Fruit fly (Drosophila melanogaster) whole organism, embryonic: ENCODE data around the gene CG4218.

ENCODE experiments used
- Ada2b ChIP-seq: fragments of 200-800 bp; sonication (Bioruptor generic); IDR thresholded peaks from 2 replicates; pipeline ENCODE4 v1.3.6; 2022; ENCODE audit warnings: missing biosample characterization, missing genetic modification characterization
- CG10267 ChIP-seq: fragments of 200-800 bp; sonication (Bioruptor generic); optimal IDR thresholded peaks from 2 replicates; lab custom pipeline; 2018; ENCODE audit warnings: missing biosample characterization, mild to moderate bottlenecking, missing genetic modification characterization, moderate library complexity
- CG11456 ChIP-seq: fragments of 200-800 bp; sonication (Bioruptor generic); IDR thresholded peaks from 3 replicates; pipeline ENCODE4 v1.3.6; 2022; ENCODE audit warnings: missing biosample characterization, missing genetic modification characterization
- CG11696 ChIP-seq: fragments of 200-800 bp; sonication (Bioruptor generic); IDR thresholded peaks from 2 replicates; pipeline ENCODE4 v1.3.6; 2022; ENCODE audit warnings: missing biosample characterization, missing genetic modification characterization
- CG13296 ChIP-seq: fragments of 200-800 bp; sonication (Bioruptor generic); optimal IDR thresholded peaks from 3 replicates; lab custom pipeline; 2018; ENCODE audit warnings: missing biosample characterization, mild to moderate bottlenecking, missing genetic modification characterization
- CG14050 ChIP-seq: fragments of 200-800 bp; sonication (Bioruptor generic); IDR thresholded peaks from 3 replicates; pipeline ENCODE4 v1.3.6; 2022; ENCODE audit warnings: missing biosample characterization, missing genetic modification characterization
- CG14667 ChIP-seq: fragments of 200-800 bp; sonication (Bioruptor generic); IDR thresholded peaks from 2 replicates; pipeline ENCODE4 v1.3.6; 2022; ENCODE audit warnings: missing biosample characterization, missing genetic modification characterization
- CG14710 ChIP-seq: fragments of 200-800 bp; sonication (Bioruptor generic); optimal IDR thresholded peaks from 3 replicates; lab custom pipeline; 2019; ENCODE audit warnings: missing biosample characterization, mild to moderate bottlenecking, missing genetic modification characterization, moderate library complexity
- CG16779 ChIP-seq: fragments of 200-800 bp; sonication (Bioruptor generic); IDR thresholded peaks from 2 replicates; pipeline ENCODE4 v1.3.6; 2022; ENCODE audit warnings: missing biosample characterization, missing genetic modification characterization
- CG17359 ChIP-seq: fragments of 200-800 bp; sonication (Bioruptor generic); optimal IDR thresholded peaks from 3 replicates; lab custom pipeline; 2018; ENCODE audit warnings: missing biosample characterization, mild to moderate bottlenecking, missing genetic modification characterization, moderate library complexity
- CG31365 ChIP-seq: fragments of 200-800 bp; sonication (Bioruptor generic); optimal IDR thresholded peaks from 2 replicates; lab custom pipeline; 2018; ENCODE audit warnings: missing biosample characterization, mild to moderate bottlenecking, missing genetic modification characterization
- CG31388 ChIP-seq: fragments of 200-800 bp; sonication (Bioruptor generic); optimal IDR thresholded peaks from 2 replicates; lab custom pipeline; 2016; ENCODE audit warnings: missing biosample characterization, missing genetic modification characterization
- CG34224 ChIP-seq: fragments of 200-800 bp; sonication (Bioruptor generic); IDR thresholded peaks from 3 replicates; pipeline ENCODE4 v1.3.6; 2022; ENCODE audit warnings: missing biosample characterization, missing genetic modification characterization; ENCODE audit not compliant: partially characterized antibody
- CG4820 ChIP-seq: fragments of 200-800 bp; sonication (Bioruptor generic); optimal IDR thresholded peaks from 3 replicates; lab custom pipeline; 2016; ENCODE audit warnings: missing biosample characterization, missing genetic modification characterization
- CG6175 ChIP-seq: fragments of 200-800 bp; sonication (Bioruptor generic); IDR thresholded peaks from 3 replicates; pipeline ENCODE4 v1.3.6; 2022; ENCODE audit warnings: missing biosample characterization, missing genetic modification characterization
- CG6254 ChIP-seq: fragments of 200-800 bp; sonication (Bioruptor generic); optimal IDR thresholded peaks from 3 replicates; lab custom pipeline; 2017; ENCODE audit warnings: mild to moderate bottlenecking, missing biosample characterization, missing genetic modification reagents, missing genetic modification characterization
- CG6654 ChIP-seq: fragments of 200-800 bp; sonication (Bioruptor generic); optimal IDR thresholded peaks from 2 replicates; lab custom pipeline; 2017; ENCODE audit warnings: missing biosample characterization, mild to moderate bottlenecking, missing genetic modification characterization
- CG7357 ChIP-seq: fragments of 200-800 bp; sonication (Bioruptor generic); IDR thresholded peaks from 3 replicates; pipeline ENCODE4 v1.3.6; 2022; ENCODE audit warnings: missing biosample characterization, missing genetic modification characterization
- CG7372 ChIP-seq: fragments of 200-800 bp; sonication (Bioruptor generic); IDR thresholded peaks from 2 replicates; pipeline ENCODE4 v1.3.6; 2022; ENCODE audit warnings: missing biosample characterization, missing genetic modification characterization
- CG7745 ChIP-seq: fragments of 200-800 bp; sonication (Bioruptor generic); optimal IDR thresholded peaks from 2 replicates; lab custom pipeline; 2018; ENCODE audit warnings: missing biosample characterization, mild to moderate bottlenecking, missing genetic modification characterization, moderate library complexity
- CG7839 ChIP-seq: fragments of 200-800 bp; sonication (Bioruptor generic); optimal IDR thresholded peaks from 3 replicates; lab custom pipeline; 2018; ENCODE audit warnings: missing biosample characterization, mild to moderate bottlenecking, missing genetic modification characterization, moderate library complexity
- CG8388 ChIP-seq: fragments of 200-800 bp; sonication (Bioruptor generic); optimal IDR thresholded peaks from 2 replicates; lab custom pipeline; 2019; ENCODE audit warnings: missing biosample characterization, mild to moderate bottlenecking, missing genetic modification characterization, moderate library complexity
- CG8944 ChIP-seq: fragments of 200-800 bp; sonication (Bioruptor generic); optimal IDR thresholded peaks from 3 replicates; lab custom pipeline; 2016; ENCODE audit warnings: missing biosample characterization, missing genetic modification characterization
- CTCF ChIP-seq: fragments of 200-800 bp; sonication (Bioruptor generic); optimal IDR thresholded peaks from 2 replicates; lab custom pipeline; 2017; ENCODE audit warnings: missing biosample characterization, mild to moderate bottlenecking, missing genetic modification characterization, moderate library complexity
- Dek ChIP-seq: fragments of 200-800 bp; sonication (Bioruptor generic); optimal IDR thresholded peaks from 3 replicates; lab custom pipeline; 2019; ENCODE audit warnings: missing biosample characterization, mild to moderate bottlenecking, missing genetic modification characterization, moderate library complexity
- E2f1 ChIP-seq: fragments of 200-800 bp; sonication (Bioruptor generic); IDR thresholded peaks from 2 replicates; pipeline ENCODE4 v1.3.6; 2022; ENCODE audit warnings: missing biosample characterization, missing genetic modification characterization
- E2f2 ChIP-seq: fragments of 200-800 bp; sonication (Bioruptor generic); IDR thresholded peaks from 2 replicates; pipeline ENCODE4 v1.3.6; 2022; ENCODE audit warnings: missing biosample characterization, missing genetic modification characterization
- Eip74EF ChIP-seq, 2 experiments: fragments of 200-800 bp in 1 of 2; fragments of >200 bp in 1 of 2; sonication (Bioruptor generic) in 1 of 2; optimal IDR thresholded peaks; 2 replicates each; lab custom pipeline; 2017 to 2019; ENCODE audit warnings: missing biosample characterization in 2 of 2, missing genetic modification characterization in 2 of 2, mild to moderate bottlenecking in 1 of 2, moderate library complexity in 1 of 2
- H15 ChIP-seq: fragments of 200-800 bp; sonication (Bioruptor generic); IDR thresholded peaks from 3 replicates; pipeline ENCODE4 v1.3.6; 2022; ENCODE audit warnings: missing biosample characterization, missing genetic modification characterization
- HmgD ChIP-seq: fragments of 200-800 bp; sonication (Bioruptor generic); optimal IDR thresholded peaks from 3 replicates; lab custom pipeline; 2016; ENCODE audit warnings: missing biosample characterization, missing genetic modification characterization
- Mad ChIP-seq: fragments of 200-800 bp; sonication (Bioruptor generic); optimal IDR thresholded peaks from 2 replicates; lab custom pipeline; 2016; ENCODE audit warnings: missing biosample characterization, missing genetic modification characterization
- Optix ChIP-seq: fragments of 200-800 bp; sonication (Bioruptor generic); IDR thresholded peaks from 3 replicates; pipeline ENCODE4 v1.3.6; 2022; ENCODE audit warnings: missing biosample characterization, missing genetic modification characterization
- Rx ChIP-seq: fragments of 200-800 bp; sonication (Bioruptor generic); IDR thresholded peaks from 2 replicates; pipeline ENCODE4 v1.3.6; 2022; ENCODE audit warnings: missing biosample characterization, missing genetic modification characterization
- Sox100B ChIP-seq: fragments of 200-800 bp; sonication (Bioruptor generic); optimal IDR thresholded peaks from 3 replicates; lab custom pipeline; 2018; ENCODE audit warnings: missing biosample characterization, mild to moderate bottlenecking, missing genetic modification characterization
- Spps ChIP-seq: fragments of 200-800 bp; sonication (Bioruptor generic); optimal IDR thresholded peaks from 2 replicates; lab custom pipeline; 2018; ENCODE audit warnings: missing biosample characterization, mild to moderate bottlenecking, missing genetic modification characterization
- ac ChIP-seq: fragments of 200-800 bp; sonication (Bioruptor generic); optimal IDR thresholded peaks from 3 replicates; lab custom pipeline; 2017; ENCODE audit warnings: missing biosample characterization, mild to moderate bottlenecking, missing genetic modification characterization
- bowl ChIP-seq: fragments of 200-800 bp; sonication (Bioruptor generic); IDR thresholded peaks from 2 replicates; pipeline ENCODE4 v1.3.6; 2022; ENCODE audit warnings: missing biosample characterization, missing genetic modification characterization
- dm ChIP-seq: fragments of 200-800 bp; sonication (Bioruptor generic); optimal IDR thresholded peaks from 3 replicates; lab custom pipeline; 2016; ENCODE audit warnings: missing biosample characterization, missing genetic modification characterization
- esg ChIP-seq: fragments of 200-800 bp; sonication (Bioruptor generic); conservative IDR thresholded peaks from 2 replicates; pipeline ENCODE4 v1.3.6; 2022; ENCODE audit warnings: missing biosample characterization, missing genetic modification characterization
- kay ChIP-seq: fragments of 200-800 bp; sonication (Bioruptor generic); optimal IDR thresholded peaks from 2 replicates; lab custom pipeline; 2016; ENCODE audit warnings: missing biosample characterization, missing genetic modification characterization
- ro ChIP-seq: fragments of 200-800 bp; sonication (Bioruptor generic); IDR thresholded peaks from 2 replicates; pipeline ENCODE4 v1.3.6; 2022; ENCODE audit warnings: missing biosample characterization, missing genetic modification characterization
- sens-2 ChIP-seq: fragments of 200-800 bp; sonication (Bioruptor generic); IDR thresholded peaks from 2 replicates; pipeline ENCODE4 v1.3.6; 2022; ENCODE audit warnings: missing biosample characterization, missing genetic modification characterization
- tgo ChIP-seq: fragments of 200-800 bp; sonication (Bioruptor generic); IDR thresholded peaks from 3 replicates; pipeline ENCODE4 v1.3.6; 2022; ENCODE audit warnings: missing biosample characterization, missing genetic modification characterization
- tll ChIP-seq, 2 experiments: fragments of 200-800 bp in 1 of 2; fragments of >200 bp in 1 of 2; sonication (Bioruptor generic) in 1 of 2; optimal IDR thresholded peaks; 2 replicates each; lab custom pipeline; 2017 to 2019; ENCODE audit warnings: missing biosample characterization in 2 of 2, missing genetic modification characterization in 2 of 2, mild to moderate bottlenecking in 1 of 2, moderate library complexity in 1 of 2
- tna ChIP-seq: fragments of 200-800 bp; sonication (Bioruptor generic); IDR thresholded peaks from 2 replicates; pipeline ENCODE4 v1.3.6; 2022; ENCODE audit warnings: missing biosample characterization, missing genetic modification characterization; ENCODE audit not compliant: partially characterized antibody
- unc-4 ChIP-seq: fragments of 200-800 bp; sonication (Bioruptor generic); IDR thresholded peaks from 2 replicates; pipeline ENCODE4 v1.3.6; 2022; ENCODE audit warnings: missing biosample characterization, missing genetic modification characterization; ENCODE audit not compliant: partially characterized antibody
- vnd ChIP-seq: fragments of 200-800 bp; sonication (Bioruptor generic); IDR thresholded peaks from 3 replicates; pipeline ENCODE4 v1.3.6; 2022; ENCODE audit warnings: missing biosample characterization, missing genetic modification characterization; ENCODE audit not compliant: partially characterized antibody
- zen ChIP-seq: fragments of 200-800 bp; sonication (Bioruptor generic); optimal IDR thresholded peaks from 3 replicates; lab custom pipeline; 2018; ENCODE audit warnings: missing biosample characterization, mild to moderate bottlenecking, missing genetic modification characterization, moderate library complexity
- zfh2 ChIP-seq: fragments of 200-800 bp; sonication (Bioruptor generic); optimal IDR thresholded peaks from 2 replicates; lab custom pipeline; 2016; ENCODE audit warnings: missing biosample characterization, missing genetic modification characterization

CG4218 gene

dm6 chr2L:14502578-14503426 lies 46.1 kb downstream of the CG4218 start (continued):
- TF ChIP-seq kay (GFP tag; lab: Kevin White, UChicago): peak; percentile 88
- TF ChIP-seq CG31388: peak; percentile 70
- no peak for TF ChIP-seq tna (GFP tag; lab: Robert Waterston, UW)
- TF ChIP-seq Eip74EF (GFP tag; optimal IDR thresholded peaks at IDR 0.05; lab: Kevin White, UChicago): peak in 1 of 2 experiments; percentile 88
- TF ChIP-seq CG10267 (tag; lab: Kevin White, UChicago): peak; percentile 84
- TF ChIP-seq zfh2 (GFP tag; lab: Kevin White, UChicago): peak; percentile 86
- peak; percentile 72; the same call in 1 of the 2 replicates for TF ChIP-seq CG16779 (GFP tag; lab: Robert Waterston, UW)
- peak; percentile 63 for TF ChIP-seq ac (GFP tag; lab: Kevin White, UChicago)
- peak; percentile 92 for TF ChIP-seq Rx (GFP tag; lab: Robert Waterston, UW)
- TF ChIP-seq CG13296: peak; percentile 91
- TF ChIP-seq H15 (GFP tag; lab: Robert Waterston, UW): peak; percentile 92
- TF ChIP-seq CG7357 (GFP tag; lab: Robert Waterston, UW): peak; percentile 85
- TF ChIP-seq HmgD (GFP tag; lab: Kevin White, UChicago): peak; percentile 60
- peak; percentile 90 for TF ChIP-seq Dek (tag; lab: Kevin White, UChicago)
- peak; percentile 92 for TF ChIP-seq CG8944 (GFP tag; lab: Kevin White, UChicago)
- TF ChIP-seq CTCF (GFP tag; lab: Kevin White, UChicago): peak; percentile 56
- TF ChIP-seq tgo: peak; percentile 94
- peak; percentile 91 for TF ChIP-seq CG14050 (GFP tag; lab: Robert Waterston, UW)
- peak; percentile 83 for TF ChIP-seq CG6254 (GFP tag; lab: Kevin White, UChicago)
- no peak for TF ChIP-seq tll (GFP tag; optimal IDR thresholded peaks at IDR 0.05; lab: Kevin White, UChicago)
- peak; percentile 91 for TF ChIP-seq E2f1 (GFP tag; lab: Robert Waterston, UW)
- TF ChIP-seq E2f2: peak; percentile 72
- TF ChIP-seq Mad (GFP tag; lab: Kevin White, UChicago): peak; percentile 88
- TF ChIP-seq unc-4 (GFP tag; lab: Robert Waterston, UW): no peak
- TF ChIP-seq CG14710 (tag; lab: Kevin White, UChicago): peak; percentile 79
- peak; percentile 94 for TF ChIP-seq Ada2b (GFP tag; lab: Robert Waterston, UW)
- peak; percentile 93 for TF ChIP-seq esg
- TF ChIP-seq CG11456 (GFP tag; lab: Robert Waterston, UW): peak; percentile 88
- TF ChIP-seq ro (GFP tag; lab: Robert Waterston, UW): peak; percentile 62; the same call in 1 of the 2 replicates
- peak; percentile 78 for TF ChIP-seq CG31365 (tag; lab: Kevin White, UChicago)
- peak; percentile 74 for TF ChIP-seq Spps (tag; lab: Kevin White, UChicago)
- peak; percentile 88 for TF ChIP-seq Sox100B
- peak; percentile 78 for TF ChIP-seq CG11696
- TF ChIP-seq dm (GFP tag; lab: Kevin White, UChicago): peak; percentile 78
- TF ChIP-seq vnd (GFP tag; lab: Robert Waterston, UW): no peak
- TF ChIP-seq CG7745 (tag; lab: Kevin White, UChicago): no peak
- peak; percentile 96 for TF ChIP-seq CG17359 (tag; lab: Kevin White, UChicago)
- TF ChIP-seq bowl (GFP tag; lab: Robert Waterston, UW): peak; percentile 71
- peak; percentile 77 for TF ChIP-seq zen (tag; lab: Kevin White, UChicago)
- peak; percentile 93 for TF ChIP-seq CG7839 (tag; lab: Kevin White, UChicago)
- TF ChIP-seq Optix (GFP tag; lab: Robert Waterston, UW): peak; percentile 91
- peak; percentile 88 for TF ChIP-seq CG14667 (GFP tag; lab: Robert Waterston, UW)
- peak; percentile 87 for TF ChIP-seq CG7372 (GFP tag; lab: Robert Waterston, UW)
- TF ChIP-seq CG34224: no peak
- TF ChIP-seq CG4820: peak; percentile 90
- TF ChIP-seq sens-2 (GFP tag; lab: Robert Waterston, UW): peak; percentile 88
- peak; percentile 79; the same call in 2 of the 3 replicates for TF ChIP-seq CG6175 (GFP tag; lab: Robert Waterston, UW)
- TF ChIP-seq CG6654 (GFP tag; lab: Kevin White, UChicago): peak; percentile 77
- peak; percentile 85 for TF ChIP-seq CG8388 (GFP tag; lab: Kevin White, UChicago)
